Worm (Caenorhabditis elegans): ENCODE measurements around the gene eif-3.K.

The eif-3.K gene

DNA sequence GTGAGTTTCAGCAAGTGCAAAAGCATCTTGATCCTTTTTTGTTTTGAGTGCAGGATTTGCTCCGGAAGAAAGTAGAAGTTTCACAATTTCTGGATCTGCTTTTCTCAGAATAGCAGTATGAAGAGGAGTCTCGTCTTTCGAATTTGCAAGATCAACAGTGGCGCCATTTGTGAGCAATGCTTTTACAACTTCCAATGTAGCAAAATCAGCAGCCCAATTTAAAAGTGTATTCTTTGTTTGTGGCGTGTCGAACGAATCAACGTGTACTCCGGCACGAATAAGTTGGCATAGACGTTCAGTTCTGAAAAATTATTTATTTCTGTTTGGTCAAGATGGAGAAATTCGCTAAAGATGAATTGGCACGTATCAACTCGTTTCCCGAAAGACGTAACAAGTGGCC is 4.2 kb upstream of the eif-3.K start, which contains the start of gene T16G1.13:
Gene T16G1.13, plus strand, starts transcription at position 301 of the 400 bp plus-strand sequence.
- TF ChIP-seq elt-4 (tag; optimal IDR thresholded peaks at IDR 0.05) (no peak), ceh-22 (tag; optimal IDR thresholded peaks at IDR 0.05) (no peak), unc-55 (GFP tag; optimal IDR thresholded peaks at IDR 0.05) (no peak), pat-9 (tag; optimal IDR thresholded peaks at IDR 0.05) (no peak), Y22D7AL.16 (tag; optimal IDR thresholded peaks at IDR 0.05) (no peak), madf-2 (tag; optimal IDR thresholded peaks at IDR 0.05) (no peak), hlh-6 (tag; optimal IDR thresholded peaks at IDR 0.05) (no peak)

DNA sequence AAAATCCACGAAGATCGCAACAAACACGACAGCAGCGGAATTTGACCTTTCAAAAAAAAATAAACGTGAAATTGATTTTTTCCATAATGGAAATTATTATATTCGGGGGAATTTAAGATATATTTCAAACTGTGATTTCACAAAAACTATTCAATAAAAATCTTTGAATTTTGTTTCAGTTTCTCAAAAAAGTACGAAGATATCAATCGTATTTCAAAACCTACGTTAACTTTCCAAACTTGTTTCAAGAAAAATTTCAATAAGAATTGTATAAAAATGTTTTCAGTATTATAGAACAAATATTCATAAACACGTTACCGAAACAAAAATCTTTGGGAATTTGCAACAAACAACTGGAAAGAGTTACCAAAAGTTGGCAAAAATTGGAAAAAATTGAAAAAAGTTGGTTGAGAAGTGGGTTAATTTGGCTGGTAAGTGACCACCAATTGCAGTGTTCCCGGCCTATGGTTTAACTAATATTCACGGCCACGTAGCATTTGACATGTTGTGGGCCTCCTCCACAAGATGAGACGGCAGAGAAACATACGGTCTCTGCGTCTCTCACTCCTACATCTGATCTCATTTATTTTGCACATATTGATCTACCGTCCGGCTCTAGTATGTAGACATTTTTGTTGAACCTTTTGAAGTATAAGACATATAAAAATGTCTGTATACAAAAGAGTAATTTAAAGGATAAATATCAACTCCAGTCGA is 2.8 kb upstream of the eif-3.K start, which contains the start of the genes T16G1.9 and T16G1.18:
Gene T16G1.9, minus strand, starts transcription at position 51 of the 717 bp plus-strand sequence.
Gene T16G1.18, plus strand, starts transcription at position 493 of the 717 bp plus-strand sequence.
- TF ChIP-seq fax-1 (tag; optimal IDR thresholded peaks at IDR 0.05) (no peak), tbx-2 (tag; optimal IDR thresholded peaks at IDR 0.05) (peak; percentile 41), Y22D7AL.16 (tag; optimal IDR thresholded peaks at IDR 0.05) (no peak), unc-55 (GFP tag; optimal IDR thresholded peaks at IDR 0.05) (peak; percentile 24), ceh-31 (tag; optimal IDR thresholded peaks at IDR 0.05) (peak; percentile 23), unc-42 (tag; optimal IDR thresholded peaks at IDR 0.05) (peak; percentile 50), nfya-1 (tag; optimal IDR thresholded peaks at IDR 0.05) (peak; percentile 54), unc-3 (GFP tag; conservative IDR thresholded peaks at IDR 0.05) (no peak), unc-3 (tag; optimal IDR thresholded peaks at IDR 0.05) (no peak), lim-6 (tag; optimal IDR thresholded peaks at IDR 0.05) (no peak), ceh-48 (tag; optimal IDR thresholded peaks at IDR 0.05) (peak; percentile 47)

DNA sequence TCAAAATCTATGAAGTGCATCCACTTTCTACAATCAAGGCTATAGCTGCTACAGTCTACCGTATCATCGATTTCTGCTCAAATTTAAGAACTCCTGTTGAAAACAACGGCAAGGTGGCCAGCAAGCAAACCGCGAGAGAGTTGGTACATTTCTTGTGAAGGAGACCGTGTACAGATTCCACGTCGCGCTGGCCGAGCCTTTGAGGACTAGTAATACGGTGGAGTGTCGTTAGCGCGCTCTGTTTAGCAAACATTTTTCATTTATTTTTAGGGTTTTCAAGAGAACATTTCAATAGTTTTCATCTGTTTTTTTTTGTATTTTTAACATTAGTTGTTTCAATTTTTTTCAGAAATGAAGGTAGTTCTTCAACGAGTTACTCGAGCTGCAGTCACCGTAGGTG is 1.5 kb upstream of the eif-3.K start, which contains the start of gene pqn-68:
Gene pqn-68, plus strand, starts transcription at position 350 of the 400 bp plus-strand sequence.
- TF ChIP-seq unc-55 (GFP tag; optimal IDR thresholded peaks at IDR 0.05) = no peak
- no peak for TF ChIP-seq ztf-16 (tag; optimal IDR thresholded peaks at IDR 0.05)
- TF ChIP-seq ceh-31 (tag; optimal IDR thresholded peaks at IDR 0.05) = peak; percentile 4
- TF ChIP-seq ceh-2 (tag; optimal IDR thresholded peaks at IDR 0.05) = peak; percentile 10
- no peak for TF ChIP-seq ceh-45 (GFP tag; IDR thresholded peaks at IDR 0.05)
- TF ChIP-seq ets-4 (tag; optimal IDR thresholded peaks at IDR 0.05) = peak; percentile 1
- TF ChIP-seq hlh-8 (tag; optimal IDR thresholded peaks at IDR 0.05) = no peak
- no peak for TF ChIP-seq pag-3 (tag; optimal IDR thresholded peaks at IDR 0.05; ENCODE audit: borderline replicate concordance)

DNA sequence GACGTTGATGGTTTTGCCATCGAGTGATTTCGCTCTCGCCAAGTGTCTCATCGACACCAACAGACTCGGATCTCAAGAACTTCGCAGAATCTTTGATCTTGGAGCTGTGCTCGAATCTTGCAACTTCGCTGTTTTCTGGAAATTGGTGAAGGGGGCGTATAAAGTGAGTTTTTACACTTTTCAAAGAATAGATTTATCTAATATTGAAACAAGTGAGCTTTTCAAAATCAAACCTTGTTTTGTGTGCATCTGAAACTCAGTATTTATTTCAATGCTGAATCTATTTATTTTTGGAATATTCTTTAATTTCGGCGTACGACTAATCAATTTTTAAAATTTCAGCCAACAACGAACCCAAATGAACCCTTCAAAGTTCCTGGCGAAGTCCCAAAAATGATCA is 459 bp downstream of the eif-3.K start:
- TF ChIP-seq ttx-3 (tag; optimal IDR thresholded peaks at IDR 0.05) (no peak), pat-9 (tag; optimal IDR thresholded peaks at IDR 0.05) (no peak), hlh-8 (tag; optimal IDR thresholded peaks at IDR 0.05) (no peak), sdc-2 (tag; optimal IDR thresholded peaks at IDR 0.05) (no peak), hlh-13 (GFP tag; optimal IDR thresholded peaks at IDR 0.05) (no peak), pha-2 (tag; optimal IDR thresholded peaks at IDR 0.05) (no peak), nhr-11 (tag; optimal IDR thresholded peaks at IDR 0.05) (no peak), gmeb-2 (tag; optimal IDR thresholded peaks at IDR 0.05) (no peak), pros-1 (tag; optimal IDR thresholded peaks at IDR 0.05) (no peak), ceh-2 (tag; optimal IDR thresholded peaks at IDR 0.05) (no peak), unc-86 (tag; optimal IDR thresholded peaks at IDR 0.05) (no peak), ets-4 (tag; optimal IDR thresholded peaks at IDR 0.05) (no peak), ceh-48 (tag; optimal IDR thresholded peaks at IDR 0.05) (no peak), pax-1 (tag; optimal IDR thresholded peaks at IDR 0.05) (no peak), C38D4.7 (GFP tag; optimal IDR thresholded peaks at IDR 0.05) (no peak)

DNA sequence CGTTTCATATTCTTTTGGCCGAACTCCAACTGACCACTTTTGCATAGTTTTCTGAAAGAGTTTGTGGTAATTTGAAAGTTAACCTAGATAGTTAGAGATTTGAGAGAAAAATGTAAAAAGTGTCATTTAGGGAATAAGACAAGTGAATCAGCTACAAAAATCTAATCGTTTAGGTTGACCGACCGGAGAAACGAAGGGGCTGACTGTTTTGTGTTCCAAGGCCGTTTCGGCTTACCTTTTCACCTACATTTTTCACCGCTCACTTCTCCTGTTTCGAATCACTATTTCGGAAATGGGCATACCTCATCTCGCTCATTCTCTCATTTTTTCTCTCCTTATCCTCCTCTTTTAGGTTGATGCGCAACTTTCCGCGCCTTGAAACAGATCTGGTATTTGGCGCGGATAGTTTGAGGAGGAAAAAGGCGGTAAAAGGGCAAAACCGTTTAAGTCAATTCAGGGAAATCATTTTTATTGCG is 7.3 kb downstream of the eif-3.K start, which contains the start of gene mpst-7:
Gene mpst-7, minus strand, starts transcription at position 51 of the 476 bp plus-strand sequence.
- TF ChIP-seq pag-3 (tag; optimal IDR thresholded peaks at IDR 0.05; ENCODE audit: borderline replicate concordance) = no peak
- no peak for TF ChIP-seq unc-42 (tag; optimal IDR thresholded peaks at IDR 0.05)
- TF ChIP-seq pros-1 (tag; optimal IDR thresholded peaks at IDR 0.05) = no peak
- TF ChIP-seq ceh-24 (tag; optimal IDR thresholded peaks at IDR 0.05) = no peak
- TF ChIP-seq ceh-31 (tag; optimal IDR thresholded peaks at IDR 0.05) = no peak
- TF ChIP-seq che-1 (tag; optimal IDR thresholded peaks at IDR 0.05) = no peak
- no peak for TF ChIP-seq ama-1 (optimal IDR thresholded peaks at IDR 0.05)
- no peak for TF ChIP-seq sox-4 (tag; optimal IDR thresholded peaks at IDR 0.05)
- TF ChIP-seq K02D7.2 (tag; optimal IDR thresholded peaks at IDR 0.05) = no peak
- TF ChIP-seq pqm-1 (tag; optimal IDR thresholded peaks at IDR 0.05) = no peak
- TF ChIP-seq npax-4 (tag; optimal IDR thresholded peaks at IDR 0.05) = no peak
- no peak for TF ChIP-seq T23F11.4 (GFP tag; optimal IDR thresholded peaks at IDR 0.05)
- TF ChIP-seq ttx-3 (tag; optimal IDR thresholded peaks at IDR 0.05) = no peak
- TF ChIP-seq zip-5 (tag; optimal IDR thresholded peaks at IDR 0.05) = no peak
- TF ChIP-seq hlh-8 (tag; optimal IDR thresholded peaks at IDR 0.05) = no peak
